Worm (Caenorhabditis elegans) whole organism, mixed stage, embryonic: ENCODE data around the gene nhr-8.

Experiments
- blmp-1 ChIP-seq: fragments of 150-350 bp; optimal IDR thresholded peaks from 2 replicates; lab custom pipeline; 2014; ENCODE audit warnings: missing biosample characterization, missing genetic modification characterization
- ceh-83 ChIP-seq: fragments of 200-800 bp; sonication (Bioruptor generic); optimal IDR thresholded peaks from 2 replicates; lab custom pipeline; 2018; ENCODE audit warnings: mild to moderate bottlenecking, missing genetic modification characterization, missing compliant biosample characterization
- drap-1 ChIP-seq: fragments of 200-800 bp; sonication (Bioruptor generic); optimal IDR thresholded peaks from 3 replicates; lab custom pipeline; 2018; ENCODE audit warnings: mild to moderate bottlenecking, missing genetic modification characterization, missing compliant biosample characterization
- elt-3 ChIP-seq: fragments of 150-350 bp; optimal IDR thresholded peaks from 2 replicates; lab custom pipeline; 2014; ENCODE audit warnings: missing biosample characterization, missing genetic modification characterization
- hlh-1 ChIP-seq: fragments of 150-350 bp; optimal IDR thresholded peaks from 2 replicates; lab custom pipeline; 2014; ENCODE audit warnings: missing biosample characterization, missing genetic modification reagents, missing genetic modification characterization
- lin-13 ChIP-seq: fragments of 150-350 bp; optimal IDR thresholded peaks from 2 replicates; lab custom pipeline; 2014; ENCODE audit warnings: missing biosample characterization, missing genetic modification characterization
- mab-5 ChIP-seq: fragments of 150-350 bp; optimal IDR thresholded peaks from 2 replicates; lab custom pipeline; 2014; ENCODE audit warnings: missing biosample characterization, missing genetic modification characterization
- nhr-2 ChIP-seq: fragments of 150-350 bp; optimal IDR thresholded peaks from 2 replicates; lab custom pipeline; 2014; ENCODE audit warnings: missing biosample characterization, missing genetic modification characterization
- pha-4 ChIP-seq: fragments of 150-350 bp; optimal IDR thresholded peaks from 2 replicates; lab custom pipeline; 2018; ENCODE audit warnings: missing biosample characterization, missing genetic modification reagents, missing genetic modification characterization
- sem-2 ChIP-seq: fragments of 200-800 bp; sonication (Bioruptor generic); optimal IDR thresholded peaks from 2 replicates; lab custom pipeline; 2018; ENCODE audit warnings: mild to moderate bottlenecking, missing genetic modification characterization, missing compliant biosample characterization
- unc-62 ChIP-seq: fragments of 150-350 bp; optimal IDR thresholded peaks from 2 replicates; lab custom pipeline; 2014; ENCODE audit warnings: missing biosample characterization, missing genetic modification reagents, missing genetic modification characterization
- ztf-11 ChIP-seq: fragments of 150-350 bp; optimal IDR thresholded peaks from 2 replicates; lab custom pipeline; 2014; ENCODE audit warnings: missing biosample characterization, missing genetic modification characterization

ce11 chrIV:7706805-7707204 is 4.0 kb upstream of the nhr-8 start, which contains the start of gene F33D4.4:
- TF ChIP-seq mab-5 (tag; lab: Kevin White, UChicago) (no peak), blmp-1 (tag; lab: Kevin White, UChicago) (no peak), ceh-83 (GFP tag; lab: Kevin White, UChicago) (no peak), sem-2 (GFP tag; lab: Kevin White, UChicago) (no peak), lin-13 (tag; lab: Kevin White, UChicago) (no peak), nhr-2 (tag; lab: Kevin White, UChicago) (no peak), hlh-1 (tag; lab: Kevin White, UChicago) (no peak), elt-3 (no peak), unc-62 (GFP tag; lab: Kevin White, UChicago) (no peak), pha-4 (tag; lab: Kevin White, UChicago) (no peak), drap-1 (GFP tag; lab: Kevin White, UChicago) (no peak), ztf-11 (tag; lab: Kevin White, UChicago) (no peak)
